Worm (Caenorhabditis elegans) whole organism, early embryonic: Measurements from ENCODE around the gene vrk-1.

Experiments used
- B0310.2 ChIP-seq: sonication (generic microtip); optimal IDR thresholded peaks from 2 replicates; lab custom pipeline; 2016; ENCODE audit warnings: mild to moderate bottlenecking, missing genetic modification characterization, missing compliant biosample characterization
- F13C5.2 ChIP-seq: sonication (generic microtip); optimal IDR thresholded peaks from 2 replicates; lab custom pipeline; 2017; ENCODE audit warnings: mild to moderate bottlenecking, missing genetic modification characterization, inconsistent platforms, missing compliant biosample characterization
- ama-1 ChIP-seq: fragments of 150-350 bp; optimal IDR thresholded peaks from 2 replicates; lab custom pipeline; 2014
- flt-1 ChIP-seq: fragments of 200-800 bp; sonication (Bioruptor generic); IDR thresholded peaks from 2 replicates; pipeline ENCODE4 v1.3.6; 2022; ENCODE audit warnings: missing genetic modification characterization, missing compliant biosample characterization
- hmg-4 ChIP-seq: fragments of 200-800 bp; sonication (Bioruptor generic); optimal IDR thresholded peaks from 2 replicates; lab custom pipeline; 2018; ENCODE audit warnings: mild to moderate bottlenecking, missing genetic modification characterization, missing compliant biosample characterization
- pes-1 ChIP-seq: fragments of 200-800 bp; sonication (Bioruptor generic); IDR thresholded peaks from 2 replicates; pipeline ENCODE4 v1.3.6; 2022; ENCODE audit warnings: missing genetic modification reagents, missing genetic modification characterization, missing compliant biosample characterization
- tbx-37 ChIP-seq: fragments of 200-800 bp; sonication (Bioruptor generic); conservative IDR thresholded peaks from 2 replicates; pipeline ENCODE4 v1.3.6; 2022; ENCODE audit warnings: missing genetic modification reagents, missing genetic modification characterization, missing compliant biosample characterization
- tra-4 ChIP-seq: sonication (generic microtip); optimal IDR thresholded peaks from 2 replicates; lab custom pipeline; 2017; ENCODE audit warnings: missing genetic modification characterization, missing compliant biosample characterization

DNA sequence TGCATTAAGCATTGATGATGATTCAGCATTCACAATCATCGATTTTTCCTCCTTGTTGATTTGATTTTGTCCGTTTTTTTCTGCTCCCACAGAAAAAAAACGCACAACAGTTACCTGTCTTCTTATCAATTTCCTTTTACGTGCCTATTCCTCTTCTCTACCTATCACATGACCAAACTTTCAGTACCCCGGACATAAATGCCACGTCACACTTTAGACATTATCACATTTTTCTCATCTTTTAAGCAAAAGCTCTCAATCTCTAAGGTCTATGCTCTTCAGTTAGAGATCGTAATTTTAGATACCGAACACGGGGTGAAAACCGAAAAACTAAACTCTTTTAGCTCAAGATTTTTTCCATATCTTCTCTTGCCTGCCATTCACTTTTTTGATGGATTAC is 14.2 kb downstream of the vrk-1 start:
- TF ChIP-seq F13C5.2 (tag; lab: Kevin White, UChicago) (no peak), flt-1 (GFP tag; lab: Robert Waterston, UW) (no peak), tra-4 (tag; lab: Kevin White, UChicago) (no peak), tbx-37 (GFP tag; lab: Robert Waterston, UW) (no peak), ama-1 (lab: Kevin White, UChicago) (no peak), hmg-4 (no peak), B0310.2 (tag; lab: Kevin White, UChicago) (no peak), pes-1 (GFP tag; lab: Robert Waterston, UW) (no peak)
